Worm (Caenorhabditis elegans): ENCODE results near the gene K07F5.7.
A peak's percentile ranks its signal among the peaks of the same experiment; 100 is the strongest.

K07F5.7 gene

DNA sequence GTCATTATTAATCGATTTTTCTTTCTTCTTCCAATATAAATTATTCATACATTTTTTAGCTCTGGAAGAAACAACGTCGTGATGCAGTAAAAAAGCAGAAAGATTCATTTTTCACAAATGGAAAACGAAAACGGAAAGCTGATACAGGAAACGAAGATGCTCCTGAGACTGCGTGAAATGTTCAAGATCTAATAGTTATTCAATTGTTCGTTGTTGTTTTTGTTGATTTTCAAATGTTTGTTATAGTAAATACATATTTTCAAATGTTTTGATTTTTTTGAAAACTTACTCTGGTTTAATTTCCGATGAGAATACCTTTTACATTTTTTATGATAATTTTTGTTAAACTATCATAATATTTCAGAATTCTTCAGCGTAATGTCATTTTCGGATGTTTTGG lies 15.8 kb upstream of the K07F5.7 start, which contains the start of gene K07F5.16:
TSS of gene K07F5.16 (plus strand) at position 301 of the 400 bp plus-strand sequence.
- TF ChIP-seq tra-4 (tag; optimal IDR thresholded peaks at IDR 0.05) (no peak), hmg-4 (GFP tag; optimal IDR thresholded peaks at IDR 0.05) (no peak)

DNA sequence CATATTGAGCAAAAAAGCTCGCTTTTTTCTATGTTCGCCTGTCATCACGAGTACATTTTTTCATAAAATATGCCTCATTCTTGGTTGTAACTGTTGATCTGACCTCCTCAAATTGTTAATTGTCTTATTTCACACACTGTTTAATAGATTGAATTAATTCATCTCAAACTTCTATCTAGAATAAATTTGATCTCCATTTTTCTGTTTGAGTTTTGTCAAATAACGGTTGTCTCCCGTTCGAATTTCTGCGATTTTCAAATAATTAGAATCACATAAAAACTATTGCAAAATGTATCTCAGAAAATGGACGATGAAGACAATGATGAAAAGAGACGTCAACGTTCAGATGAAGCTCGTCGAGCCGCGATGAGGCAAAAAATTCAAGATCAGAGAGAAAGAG lies 13.9 kb upstream of the K07F5.7 start, which contains the start of gene K07F5.14:
TSS of gene K07F5.14 (plus strand) at position 301 of the 400 bp plus-strand sequence.
- TF ChIP-seq aly-1 (tag; optimal IDR thresholded peaks at IDR 0.05) (no peak), F13C5.2 (tag; optimal IDR thresholded peaks at IDR 0.05) (no peak), ceh-36 (tag; optimal IDR thresholded peaks at IDR 0.05) (no peak), pes-1 (GFP tag; IDR thresholded peaks at IDR 0.05) (no peak), tbx-37 (GFP tag; conservative IDR thresholded peaks at IDR 0.05) (no peak), ets-7 (tag; optimal IDR thresholded peaks at IDR 0.05) (no peak)

DNA sequence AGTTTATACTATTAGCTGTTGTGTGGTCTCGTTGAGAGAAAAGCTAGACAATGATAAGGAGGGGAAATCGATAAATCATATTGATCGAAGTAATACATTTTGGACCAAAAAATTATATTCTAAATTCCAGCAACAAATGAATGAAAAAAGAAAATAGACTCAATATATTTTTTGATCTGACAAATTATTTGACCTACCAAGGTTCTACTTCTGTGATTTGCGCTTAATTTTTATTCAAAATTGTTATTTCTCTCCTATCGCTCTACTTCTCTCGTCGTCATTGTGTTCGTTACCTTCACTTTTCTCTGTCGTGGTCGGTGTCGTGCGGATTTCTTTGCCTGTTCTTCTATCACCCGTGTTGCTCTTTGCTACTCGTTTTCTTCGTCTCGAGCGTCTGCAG lies 11.0 kb upstream of the K07F5.7 start:
- TF ChIP-seq hmg-4 (GFP tag; optimal IDR thresholded peaks at IDR 0.05) (no peak), F13C5.2 (tag; optimal IDR thresholded peaks at IDR 0.05) (no peak), ets-7 (tag; optimal IDR thresholded peaks at IDR 0.05) (no peak), sea-1 (GFP tag; conservative IDR thresholded peaks at IDR 0.05) (no peak), tbx-11 (GFP tag; IDR thresholded peaks at IDR 0.05) (no peak), scrt-1 (GFP tag; IDR thresholded peaks at IDR 0.05) (no peak), ceh-13 (GFP tag; optimal IDR thresholded peaks at IDR 0.05) (no peak), B0310.2 (tag; optimal IDR thresholded peaks at IDR 0.05) (no peak), hmbx-1 (tag; optimal IDR thresholded peaks at IDR 0.05) (no peak), ceh-36 (tag; optimal IDR thresholded peaks at IDR 0.05) (no peak), pes-1 (GFP tag; IDR thresholded peaks at IDR 0.05) (no peak), tra-4 (tag; optimal IDR thresholded peaks at IDR 0.05) (no peak), hnd-1 (tag; optimal IDR thresholded peaks at IDR 0.05) (no peak), aly-1 (tag; optimal IDR thresholded peaks at IDR 0.05) (no peak), ama-1 (optimal IDR thresholded peaks at IDR 0.05) (no peak)

DNA sequence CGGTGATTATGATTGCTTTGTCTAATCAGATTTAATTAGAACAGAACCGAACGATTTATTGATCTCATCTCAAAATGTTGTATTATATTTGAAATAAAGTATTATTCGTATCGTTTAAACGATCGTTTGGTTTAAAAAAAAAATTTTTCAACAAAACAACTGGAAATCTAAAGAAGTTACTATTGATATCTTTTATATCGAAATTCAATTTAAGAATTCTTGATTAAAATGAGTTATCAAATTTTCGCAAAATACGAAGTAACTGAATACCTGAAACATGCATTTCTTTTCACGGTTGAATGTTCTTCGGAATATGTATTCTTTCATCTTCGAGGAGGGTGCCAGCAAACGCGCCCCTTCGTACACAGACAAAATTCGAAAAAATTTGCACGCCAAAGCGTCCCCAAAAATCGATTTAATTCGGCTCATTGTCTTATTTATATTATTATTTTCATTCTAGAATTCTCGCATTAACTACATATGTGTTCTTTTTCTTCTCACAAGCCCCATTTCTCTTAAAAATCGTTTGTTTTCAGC lies 10.0 kb upstream of the K07F5.7 start, which contains the start of gene npp-1:
TSS of gene npp-1 (plus strand) at position 537 of the 537 bp plus-strand sequence.
- TF ChIP-seq F13C5.2 (tag; optimal IDR thresholded peaks at IDR 0.05) (no peak), B0310.2 (tag; optimal IDR thresholded peaks at IDR 0.05) (no peak), aly-1 (tag; optimal IDR thresholded peaks at IDR 0.05) (no peak), ets-7 (tag; optimal IDR thresholded peaks at IDR 0.05) (no peak), ama-1 (optimal IDR thresholded peaks at IDR 0.05) (no peak)

DNA sequence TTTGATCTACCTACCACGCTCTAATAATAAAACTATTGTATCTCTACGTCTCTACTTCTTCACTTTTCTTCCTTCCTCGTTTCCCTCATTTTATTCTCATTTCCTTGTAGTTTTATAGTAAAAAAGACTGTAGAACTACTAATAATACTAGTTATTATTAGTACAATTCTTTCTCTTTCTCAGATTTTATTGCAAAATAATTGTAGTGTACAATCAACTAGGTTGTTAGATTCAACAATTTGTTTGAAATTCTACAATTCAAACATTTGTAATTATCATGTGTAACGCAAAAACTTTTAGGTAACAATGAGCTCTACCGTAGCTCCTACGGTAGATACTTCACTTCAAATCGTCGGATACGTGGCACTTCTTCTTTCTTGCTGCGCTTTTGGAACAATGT lies 7.7 kb upstream of the K07F5.7 start, which contains the start of gene K07F5.12:
TSS of gene K07F5.12 (plus strand) at position 301 of the 400 bp plus-strand sequence.
- TF ChIP-seq pes-1 (GFP tag; IDR thresholded peaks at IDR 0.05) (no peak), ets-7 (tag; optimal IDR thresholded peaks at IDR 0.05) (no peak), tbx-11 (GFP tag; IDR thresholded peaks at IDR 0.05) (no peak), F13C5.2 (tag; optimal IDR thresholded peaks at IDR 0.05) (no peak), tbx-37 (GFP tag; conservative IDR thresholded peaks at IDR 0.05) (no peak), ceh-36 (tag; optimal IDR thresholded peaks at IDR 0.05) (no peak), hmbx-1 (tag; optimal IDR thresholded peaks at IDR 0.05) (no peak), aly-1 (tag; optimal IDR thresholded peaks at IDR 0.05) (no peak), hmg-4 (GFP tag; optimal IDR thresholded peaks at IDR 0.05) (no peak), ceh-13 (GFP tag; optimal IDR thresholded peaks at IDR 0.05) (no peak), hnd-1 (tag; optimal IDR thresholded peaks at IDR 0.05) (no peak), ama-1 (optimal IDR thresholded peaks at IDR 0.05) (no peak), flt-1 (GFP tag; IDR thresholded peaks at IDR 0.05) (no peak), B0310.2 (tag; optimal IDR thresholded peaks at IDR 0.05) (no peak), sea-1 (GFP tag; conservative IDR thresholded peaks at IDR 0.05) (no peak), tra-4 (tag; optimal IDR thresholded peaks at IDR 0.05) (no peak), scrt-1 (GFP tag; IDR thresholded peaks at IDR 0.05) (no peak)

DNA sequence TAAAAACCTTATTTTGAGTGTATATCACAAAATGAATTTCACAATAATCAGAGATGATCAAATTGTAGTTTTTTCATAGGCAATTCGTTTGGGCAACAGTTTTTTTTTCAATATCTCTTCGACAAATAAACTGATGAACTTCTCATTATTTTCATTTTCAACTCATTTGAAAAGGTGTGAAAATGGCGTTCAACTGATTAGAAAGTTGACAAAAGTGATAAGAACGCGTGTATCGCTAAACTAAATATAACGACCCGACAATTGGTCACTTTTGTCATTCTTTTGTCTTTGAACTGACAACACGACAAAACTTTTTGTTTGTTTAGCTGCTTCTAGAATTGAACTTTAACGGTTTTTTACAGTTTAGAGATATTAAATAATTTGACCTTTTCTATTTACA lies 7.0 kb upstream of the K07F5.7 start:
- TF ChIP-seq flt-1 (GFP tag; IDR thresholded peaks at IDR 0.05) (no peak), pes-1 (GFP tag; IDR thresholded peaks at IDR 0.05) (no peak), tra-4 (tag; optimal IDR thresholded peaks at IDR 0.05) (no peak)

DNA sequence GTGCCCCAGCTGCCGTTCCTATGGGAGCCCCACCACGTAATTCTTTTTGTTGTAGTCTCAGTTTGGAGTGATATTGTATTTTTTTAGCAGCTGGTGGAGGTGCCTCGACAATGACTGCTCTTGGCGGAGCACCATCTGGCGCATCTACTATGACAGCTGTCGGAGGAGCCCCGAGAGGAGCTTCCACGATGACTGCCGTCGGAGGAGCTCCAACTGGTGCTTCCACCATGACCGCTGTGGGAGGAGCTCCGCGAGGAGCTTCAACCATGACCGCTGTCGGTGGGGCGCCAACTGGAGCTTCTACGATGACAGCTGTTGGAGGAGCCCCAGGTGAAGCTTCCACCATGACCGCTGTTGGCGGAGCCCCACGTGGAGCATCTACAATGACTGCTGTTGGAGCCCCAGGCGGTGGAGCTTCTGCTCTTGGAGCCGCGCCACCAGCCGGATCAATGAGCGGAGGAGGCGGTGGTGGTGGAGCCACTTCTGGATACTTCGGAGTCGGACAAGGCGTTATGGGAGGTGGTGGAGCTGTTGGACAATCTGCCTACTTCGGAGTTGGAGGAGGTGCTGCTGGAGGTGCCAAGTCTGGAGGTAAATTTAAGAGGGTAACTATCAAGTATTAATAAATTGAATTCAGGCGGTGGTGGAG lies 5.0 kb upstream of the K07F5.7 start:
- TF ChIP-seq hmbx-1 (tag; optimal IDR thresholded peaks at IDR 0.05) = no peak
- no peak for TF ChIP-seq hmg-4 (GFP tag; optimal IDR thresholded peaks at IDR 0.05)
- TF ChIP-seq aly-1 (tag; optimal IDR thresholded peaks at IDR 0.05) = peak; percentile 50
- TF ChIP-seq hnd-1 (tag; optimal IDR thresholded peaks at IDR 0.05) = no peak
- no peak for TF ChIP-seq B0310.2 (tag; optimal IDR thresholded peaks at IDR 0.05)
- TF ChIP-seq ceh-36 (tag; optimal IDR thresholded peaks at IDR 0.05) = no peak
- no peak for TF ChIP-seq flt-1 (GFP tag; IDR thresholded peaks at IDR 0.05)

DNA sequence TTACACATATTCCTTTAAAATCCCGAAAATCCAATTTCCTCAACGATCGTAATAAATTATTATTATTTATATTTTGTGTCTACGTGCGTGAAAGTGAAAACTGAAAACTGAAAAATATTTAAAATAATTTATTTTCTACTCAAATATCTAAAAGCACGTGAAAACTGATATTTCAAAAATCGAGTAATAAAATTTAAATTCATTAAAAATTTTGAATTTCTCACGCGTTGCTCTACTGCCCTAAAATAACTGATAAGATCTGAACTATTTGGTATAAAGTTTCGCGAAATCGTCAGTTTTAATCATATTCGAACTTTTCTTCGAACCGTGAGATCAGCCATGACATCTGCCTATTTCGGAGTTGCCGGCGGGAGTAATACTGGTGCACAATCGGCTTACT lies 4.3 kb upstream of the K07F5.7 start, which contains the start of gene ssq-1:
TSS of gene ssq-1 (plus strand) at position 301 of the 400 bp plus-strand sequence.
- no peak for TF ChIP-seq hmbx-1 (tag; optimal IDR thresholded peaks at IDR 0.05)
- no peak for TF ChIP-seq ets-7 (tag; optimal IDR thresholded peaks at IDR 0.05)
- no peak for TF ChIP-seq sea-1 (GFP tag; conservative IDR thresholded peaks at IDR 0.05)
- TF ChIP-seq pes-1 (GFP tag; IDR thresholded peaks at IDR 0.05) = no peak
- no peak for TF ChIP-seq ceh-13 (GFP tag; optimal IDR thresholded peaks at IDR 0.05)
- TF ChIP-seq scrt-1 (GFP tag; IDR thresholded peaks at IDR 0.05) = no peak
- TF ChIP-seq ceh-36 (tag; optimal IDR thresholded peaks at IDR 0.05) = no peak
- TF ChIP-seq tbx-37 (GFP tag; conservative IDR thresholded peaks at IDR 0.05) = no peak
- no peak for TF ChIP-seq hmg-4 (GFP tag; optimal IDR thresholded peaks at IDR 0.05)
- TF ChIP-seq aly-1 (tag; optimal IDR thresholded peaks at IDR 0.05) = no peak

All from whole organism, early embryonic.